Worm (Caenorhabditis elegans) whole organism, L3 larva: ENCODE measurements around the gene C13A10.1.

ENCODE experiments used
- R02D3.7 ChIP-seq: fragments of 150-350 bp; optimal IDR thresholded peaks from 2 replicates; lab custom pipeline; 2014; ENCODE audit warnings: missing biosample characterization, missing genetic modification characterization
- ZK546.5 ChIP-seq: sonication (generic microtip); optimal IDR thresholded peaks from 2 replicates; lab custom pipeline; 2017; ENCODE audit warnings: missing biosample characterization, missing genetic modification characterization
- aly-2 ChIP-seq: fragments of 150-350 bp; optimal IDR thresholded peaks from 2 replicates; lab custom pipeline; 2014; ENCODE audit warnings: missing biosample characterization, missing genetic modification characterization
- ceh-82 ChIP-seq: fragments of 150-350 bp; optimal IDR thresholded peaks from 2 replicates; lab custom pipeline; 2014; ENCODE audit warnings: missing biosample characterization, missing genetic modification characterization
- ceh-9 ChIP-seq: sonication (generic microtip); optimal IDR thresholded peaks from 2 replicates; lab custom pipeline; 2018; ENCODE audit warnings: missing biosample characterization, missing genetic modification characterization
- daf-12 ChIP-seq: fragments of 150-350 bp; optimal IDR thresholded peaks from 2 replicates; lab custom pipeline; 2014; ENCODE audit warnings: missing biosample characterization, missing genetic modification reagents, missing genetic modification characterization
- egl-5 ChIP-seq: fragments of 150-350 bp; optimal IDR thresholded peaks from 2 replicates; lab custom pipeline; 2017; ENCODE audit warnings: missing biosample characterization, missing genetic modification reagents, missing genetic modification characterization, inconsistent platforms
- elt-1 ChIP-seq: fragments of 150-350 bp; optimal IDR thresholded peaks from 2 replicates; lab custom pipeline; 2014; ENCODE audit warnings: missing biosample characterization, missing genetic modification characterization
- elt-2 ChIP-seq: sonication (generic microtip); optimal IDR thresholded peaks from 2 replicates; lab custom pipeline; 2016; ENCODE audit warnings: missing genetic modification reagents, mild to moderate bottlenecking, missing genetic modification characterization, missing compliant biosample characterization
- elt-3 ChIP-seq, 3 experiments: fragments of 150-350 bp in 1 of 3; sonication (generic microtip) in 2 of 3; optimal IDR thresholded peaks; 2 replicates in 2 of 3; 4 replicates in 1 of 3; lab custom pipeline; 2014 to 2017; ENCODE audit warnings: missing biosample characterization in 3 of 3, missing genetic modification characterization in 3 of 3
- eor-1 ChIP-seq, 2 experiments: fragments of 150-350 bp; optimal IDR thresholded peaks; 2 replicates each; lab custom pipeline; 2014 to 2018; ENCODE audit warnings: missing biosample characterization in 2 of 2, missing genetic modification characterization in 2 of 2
- fkh-10 ChIP-seq: sonication (generic microtip); optimal IDR thresholded peaks from 2 replicates; lab custom pipeline; 2017; ENCODE audit warnings: missing biosample characterization, missing genetic modification reagents, missing genetic modification characterization
- hmg-11 ChIP-seq: sonication (generic microtip); optimal IDR thresholded peaks from 2 replicates; lab custom pipeline; 2016; ENCODE audit warnings: missing genetic modification characterization, missing compliant biosample characterization
- jun-1 ChIP-seq: fragments of 150-350 bp; optimal IDR thresholded peaks from 2 replicates; lab custom pipeline; 2014; ENCODE audit warnings: missing biosample characterization, missing genetic modification reagents, missing genetic modification characterization
- lin-15B ChIP-seq: fragments of 150-350 bp; optimal IDR thresholded peaks from 2 replicates; lab custom pipeline; 2014; ENCODE audit warnings: missing biosample characterization, missing genetic modification characterization
- lin-39 ChIP-seq: fragments of 150-350 bp; optimal IDR thresholded peaks from 2 replicates; lab custom pipeline; 2018; ENCODE audit warnings: missing biosample characterization, missing genetic modification reagents, missing genetic modification characterization
- mml-1 ChIP-seq: fragments of 150-350 bp; sonication (generic microtip); optimal IDR thresholded peaks from 3 replicates; lab custom pipeline; 2014; ENCODE audit warnings: missing biosample characterization, missing genetic modification characterization
- nfya-1 ChIP-seq: sonication (generic microtip); optimal IDR thresholded peaks from 2 replicates; lab custom pipeline; 2017; ENCODE audit warnings: missing genetic modification characterization, mild to moderate bottlenecking, missing compliant biosample characterization, antibody characterized with exemption, moderate library complexity; ENCODE audit not compliant: insufficient read depth
- nhr-11 ChIP-seq: fragments of 150-350 bp; optimal IDR thresholded peaks from 2 replicates; lab custom pipeline; 2014; ENCODE audit warnings: missing biosample characterization, missing genetic modification characterization
- nhr-23 ChIP-seq: fragments of 150-350 bp; optimal IDR thresholded peaks from 2 replicates; lab custom pipeline; 2014; ENCODE audit warnings: missing biosample characterization, missing genetic modification reagents, missing genetic modification characterization
- nhr-237 ChIP-seq: fragments of 150-350 bp; optimal IDR thresholded peaks from 2 replicates; lab custom pipeline; 2014; ENCODE audit warnings: missing biosample characterization, missing genetic modification characterization
- nhr-25 ChIP-seq: sonication (generic microtip); optimal IDR thresholded peaks from 2 replicates; lab custom pipeline; 2017; ENCODE audit warnings: missing biosample characterization, missing genetic modification characterization
- nhr-28 ChIP-seq: fragments of 150-350 bp; optimal IDR thresholded peaks from 2 replicates; lab custom pipeline; 2014; ENCODE audit warnings: missing biosample characterization, missing genetic modification characterization
- nhr-43 ChIP-seq: sonication (generic microtip); optimal IDR thresholded peaks from 2 replicates; lab custom pipeline; 2016; ENCODE audit warnings: mild to moderate bottlenecking, missing genetic modification characterization, missing compliant biosample characterization; ENCODE audit not compliant: poor library complexity, severe bottlenecking
- nhr-67 ChIP-seq: fragments of 150-350 bp; optimal IDR thresholded peaks from 2 replicates; lab custom pipeline; 2014; ENCODE audit warnings: missing biosample characterization, missing genetic modification characterization
- nhr-76 ChIP-seq: fragments of 150-350 bp; sonication (generic microtip); optimal IDR thresholded peaks from 5 replicates; lab custom pipeline; 2014; ENCODE audit warnings: missing biosample characterization, missing genetic modification characterization
- nhr-77 ChIP-seq: fragments of 150-350 bp; optimal IDR thresholded peaks from 2 replicates; lab custom pipeline; 2014; ENCODE audit warnings: missing biosample characterization, missing genetic modification characterization
- pha-4 ChIP-seq: fragments of 150-350 bp; optimal IDR thresholded peaks from 2 replicates; lab custom pipeline; 2014; ENCODE audit warnings: missing biosample characterization, missing genetic modification reagents, missing genetic modification characterization
- pqm-1 ChIP-seq: fragments of 150-350 bp; optimal IDR thresholded peaks from 2 replicates; lab custom pipeline; 2017; ENCODE audit warnings: missing biosample characterization, missing genetic modification characterization, inconsistent platforms
- skn-1 ChIP-seq: fragments of 150-350 bp; optimal IDR thresholded peaks from 2 replicates; lab custom pipeline; 2014; ENCODE audit warnings: missing biosample characterization, missing genetic modification characterization
- snpc-4 ChIP-seq: fragments of 150-350 bp; optimal IDR thresholded peaks from 2 replicates; lab custom pipeline; 2014; ENCODE audit warnings: missing biosample characterization, missing genetic modification characterization
- tbx-2 ChIP-seq: sonication (generic microtip); optimal IDR thresholded peaks from 2 replicates; lab custom pipeline; 2016; ENCODE audit warnings: mild to moderate bottlenecking, missing genetic modification characterization, missing compliant biosample characterization
- unc-39 ChIP-seq: sonication (generic microtip); optimal IDR thresholded peaks from 4 replicates; lab custom pipeline; 2017; ENCODE audit warnings: missing biosample characterization, missing genetic modification characterization

Gene C13A10.1

DNA sequence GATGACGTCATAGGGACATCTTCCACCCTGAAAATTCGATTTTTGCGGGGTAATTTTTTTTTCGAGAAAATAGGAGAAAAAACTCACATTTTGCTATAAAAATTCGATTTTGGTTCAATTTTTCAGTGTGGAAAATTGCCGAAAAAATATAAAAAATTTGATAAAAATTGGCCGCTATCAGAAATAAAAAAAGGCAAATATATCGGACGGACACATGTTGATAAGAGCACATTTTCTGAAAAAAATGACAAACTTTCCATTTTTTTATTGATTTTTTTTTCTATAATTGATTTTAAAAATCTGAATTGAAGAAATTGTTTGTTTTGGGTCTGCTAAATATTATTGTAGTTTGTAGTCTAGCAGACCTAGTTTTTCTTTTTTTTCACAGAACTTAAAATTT lies at the start of gene C13A10.1:
TSS of gene C13A10.1 (minus strand) at position 170 of the 400 bp plus-strand sequence.
- TF ChIP-seq pqm-1 (tag; lab: Kevin White, UChicago) = peak; percentile 26
- TF ChIP-seq elt-1 (tag; lab: Kevin White, UChicago) = no peak
- no peak for TF ChIP-seq jun-1
- peak; percentile 54 for TF ChIP-seq elt-2 (tag; lab: Kevin White, UChicago)

DNA sequence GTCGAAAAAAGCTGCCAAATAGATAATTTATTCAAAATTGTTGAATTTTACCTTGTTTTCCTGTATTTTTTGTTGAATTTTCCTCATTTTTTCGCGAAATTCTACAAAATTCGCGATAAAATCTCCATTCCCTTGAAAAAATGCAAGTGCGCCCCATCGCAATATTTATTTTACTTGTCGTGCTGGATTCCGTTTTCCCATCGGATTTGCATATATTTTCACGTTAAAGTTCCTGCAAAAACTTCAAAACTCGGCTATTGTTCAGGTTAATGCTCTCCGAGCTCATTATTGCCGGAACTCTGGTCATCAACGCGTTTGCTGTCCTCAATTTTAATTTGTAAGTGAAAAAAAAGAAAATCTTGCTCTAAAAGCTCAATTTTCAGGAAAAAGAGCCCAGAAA lies 47.6 kb upstream of the C13A10.1 start, which contains the start of the genes Y51H7C.41 and cogc-4:
TSS of gene Y51H7C.41 (plus strand) at position 266 of the 400 bp plus-strand sequence.
TSS of gene cogc-4 (plus strand) at position 386 of the 400 bp plus-strand sequence.
- TF ChIP-seq nhr-237 (tag; lab: Kevin White, UChicago) (no peak), nhr-77 (tag; lab: Kevin White, UChicago) (no peak), nhr-76 (tag; lab: Kevin White, UChicago) (no peak), nhr-25 (tag; lab: Kevin White, UChicago) (no peak), ZK546.5 (no peak), nhr-23 (tag; lab: Kevin White, UChicago) (no peak), nhr-67 (tag; lab: Kevin White, UChicago) (no peak), aly-2 (tag; lab: Kevin White, UChicago) (no peak)

DNA sequence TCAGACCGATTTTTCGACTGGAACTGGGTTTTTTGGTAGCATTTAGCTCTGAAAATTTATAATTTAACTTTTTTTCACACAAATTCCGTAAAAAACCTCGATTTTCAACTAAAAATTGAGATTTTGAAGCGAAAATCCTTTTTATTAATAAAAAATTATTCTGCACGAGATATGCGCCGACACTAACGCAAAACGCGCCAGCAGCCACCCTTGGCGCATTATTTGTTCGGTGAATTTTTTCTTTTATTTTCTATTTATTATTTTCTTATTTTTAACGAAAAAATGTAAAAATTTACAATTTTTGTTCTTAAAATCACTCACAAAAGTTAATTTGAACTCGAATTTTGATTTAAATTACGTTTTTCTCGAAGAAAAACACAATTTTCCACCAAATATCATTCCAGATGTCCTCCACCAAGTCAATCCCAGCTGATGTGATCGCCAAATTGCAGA lies 46.7 kb upstream of the C13A10.1 start, which contains the start of gene Y51H7C.7:
TSS of gene Y51H7C.7 (plus strand) at position 403 of the 453 bp plus-strand sequence.
- TF ChIP-seq nhr-23 (tag; lab: Kevin White, UChicago) (peak; percentile 65), elt-3 (tag; optimal IDR thresholded peaks at IDR 0.05; lab: Kevin White, UChicago) (no peak), lin-39 (tag; lab: Kevin White, UChicago) (peak; percentile 24), elt-2 (tag; lab: Kevin White, UChicago) (peak; percentile 22), nhr-77 (tag; lab: Kevin White, UChicago) (no peak), R02D3.7 (peak; percentile 36), tbx-2 (tag; lab: Kevin White, UChicago) (peak; percentile 18), ceh-82 (tag; lab: Kevin White, UChicago) (no peak), lin-15B (tag; lab: Kevin White, UChicago) (peak; percentile 75)
- TF ChIP-seq, all 47 proteins: peak for 6

DNA sequence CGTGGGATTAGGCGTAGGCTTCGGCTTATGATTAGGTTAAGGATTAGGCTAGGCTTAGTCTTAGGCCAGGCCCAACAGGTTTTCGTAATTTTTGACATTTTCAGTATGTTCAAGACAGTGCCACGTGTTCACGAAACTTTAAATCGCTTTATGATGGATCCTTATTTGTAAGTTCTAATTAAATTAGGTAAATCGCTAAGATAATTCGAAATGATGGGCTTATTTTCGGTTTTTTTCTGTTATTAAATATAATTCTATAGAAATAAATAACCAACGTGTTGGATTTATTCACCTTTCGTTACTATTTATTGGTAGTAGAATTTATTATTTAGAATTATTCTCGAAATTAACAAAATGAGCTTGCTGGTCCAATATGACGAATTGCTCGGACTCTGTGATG lies 46.0 kb upstream of the C13A10.1 start, which contains the start of gene Y51H7C.8:
TSS of gene Y51H7C.8 (plus strand) at position 301 of the 400 bp plus-strand sequence.
- no peak for TF ChIP-seq nhr-43 (tag; lab: Kevin White, UChicago)
- TF ChIP-seq skn-1 (tag; lab: Kevin White, UChicago) = no peak
- TF ChIP-seq aly-2 (tag; lab: Kevin White, UChicago) = no peak
- no peak for TF ChIP-seq nhr-28 (tag; lab: Kevin White, UChicago)
- TF ChIP-seq ceh-82 (tag; lab: Kevin White, UChicago) = no peak
- no peak for TF ChIP-seq elt-2 (tag; lab: Kevin White, UChicago)
- no peak for TF ChIP-seq unc-39
- no peak for TF ChIP-seq nhr-25 (tag; lab: Kevin White, UChicago)
- TF ChIP-seq daf-12 (tag; lab: Kevin White, UChicago) = no peak
- no peak for TF ChIP-seq nhr-11 (tag; lab: Kevin White, UChicago)
- TF ChIP-seq hmg-11 (tag; lab: Kevin White, UChicago) = no peak
- TF ChIP-seq R02D3.7 = no peak
- no peak for TF ChIP-seq pha-4 (tag; lab: Kevin White, UChicago)
- no peak for TF ChIP-seq nhr-77 (tag; lab: Kevin White, UChicago)
- no peak for TF ChIP-seq nhr-76 (tag; lab: Kevin White, UChicago)
- TF ChIP-seq nhr-67 (tag; lab: Kevin White, UChicago) = no peak

DNA sequence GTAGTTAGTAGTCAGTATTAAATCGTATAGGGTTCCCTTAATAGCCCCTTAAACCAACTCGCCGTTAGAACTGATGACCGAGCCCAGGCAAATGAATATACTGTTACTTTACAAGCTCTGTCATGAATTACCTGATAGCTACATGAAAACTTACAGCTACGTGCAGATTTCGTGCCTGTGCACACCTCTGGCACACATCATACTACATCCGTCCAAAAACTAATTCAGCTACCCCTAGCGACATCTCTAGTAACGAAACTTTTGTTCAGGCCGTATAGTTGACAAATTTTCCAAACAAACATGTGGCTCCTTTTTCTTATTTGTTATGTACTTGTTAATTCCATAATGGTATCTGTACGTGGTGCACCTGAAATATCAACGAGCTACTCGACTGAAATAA lies 44.7 kb upstream of the C13A10.1 start, which contains the start of gene F54D12.1:
TSS of gene F54D12.1 (plus strand) at position 301 of the 400 bp plus-strand sequence.
- TF ChIP-seq pqm-1 (tag; lab: Kevin White, UChicago) (no peak), elt-1 (tag; lab: Kevin White, UChicago) (no peak), nhr-28 (tag; lab: Kevin White, UChicago) (no peak)

DNA sequence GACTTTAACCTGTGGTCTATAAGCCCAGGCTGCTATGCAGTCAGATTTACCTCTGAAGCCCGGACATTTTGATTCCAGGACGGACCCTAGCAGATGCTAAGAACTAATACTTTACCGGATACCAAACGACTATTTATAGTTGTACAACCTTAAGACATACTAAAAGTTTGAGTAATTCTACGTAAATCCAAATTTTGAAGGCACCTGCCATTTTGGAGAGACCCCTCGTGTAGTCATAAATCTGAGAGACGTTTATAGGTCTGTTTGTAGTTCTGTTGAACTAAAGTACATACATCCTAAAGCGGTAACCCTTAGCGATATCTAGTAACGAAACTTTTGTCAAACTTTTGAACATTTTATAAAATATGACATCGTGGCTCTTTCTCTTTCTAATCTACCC lies 42.9 kb upstream of the C13A10.1 start, which contains the start of gene F54D12.2:
TSS of gene F54D12.2 (plus strand) at position 301 of the 400 bp plus-strand sequence.
- no peak for TF ChIP-seq lin-39 (tag; lab: Kevin White, UChicago)
- no peak for TF ChIP-seq eor-1 (tag; optimal IDR thresholded peaks at IDR 0.05; lab: Kevin White, UChicago)
- TF ChIP-seq snpc-4 (tag; lab: Kevin White, UChicago) = no peak
- no peak for TF ChIP-seq jun-1
- no peak for TF ChIP-seq egl-5 (tag; lab: Kevin White, UChicago)
- TF ChIP-seq ceh-9 (tag; lab: Kevin White, UChicago) = no peak
- TF ChIP-seq mml-1 (tag; lab: Kevin White, UChicago) = no peak
- no peak for TF ChIP-seq hmg-11 (tag; lab: Kevin White, UChicago)
- TF ChIP-seq unc-39 = no peak
- no peak for TF ChIP-seq nhr-67 (tag; lab: Kevin White, UChicago)
- no peak for TF ChIP-seq aly-2 (tag; lab: Kevin White, UChicago)
- TF ChIP-seq fkh-10 = no peak
- no peak for TF ChIP-seq nhr-28 (tag; lab: Kevin White, UChicago)
- TF ChIP-seq nhr-23 (tag; lab: Kevin White, UChicago) = no peak
- TF ChIP-seq elt-1 (tag; lab: Kevin White, UChicago) = no peak
- no peak for TF ChIP-seq nhr-76 (tag; lab: Kevin White, UChicago)
- no peak for TF ChIP-seq nfya-1 (tag; lab: Kevin White, UChicago)
